Worm (Caenorhabditis elegans) whole organism, young adult: ENCODE results near the gene col-78.

Source experiments
- B0261.1 ChIP-seq: sonication (generic microtip); optimal IDR thresholded peaks from 2 replicates; lab custom pipeline; 2016; ENCODE audit warnings: mild to moderate bottlenecking, missing genetic modification characterization, moderate library complexity, missing compliant biosample characterization
- B0336.3 ChIP-seq: fragments of 200-800 bp; sonication (Bioruptor generic); IDR thresholded peaks from 2 replicates; pipeline ENCODE4 v1.3.6; 2022; ENCODE audit warnings: missing genetic modification characterization, missing compliant biosample characterization
- F57C9.4 ChIP-seq: sonication (generic microtip); optimal IDR thresholded peaks from 2 replicates; lab custom pipeline; 2017; ENCODE audit warnings: mild to moderate bottlenecking, missing genetic modification characterization, missing compliant biosample characterization
- Y53G8AR.9 ChIP-seq: fragments of 200-800 bp; sonication (Bioruptor generic); conservative IDR thresholded peaks from 2 replicates; pipeline ENCODE4 v1.3.6; 2022; ENCODE audit warnings: missing genetic modification reagents, missing genetic modification characterization, missing compliant biosample characterization
- Y95B8A.8 ChIP-seq: fragments of 200-800 bp; sonication (Bioruptor generic); IDR thresholded peaks from 2 replicates; pipeline ENCODE4 v1.3.6; 2022; ENCODE audit warnings: missing genetic modification reagents, missing genetic modification characterization, missing compliant biosample characterization
- ZK185.1 ChIP-seq: sonication (generic microtip); optimal IDR thresholded peaks from 2 replicates; lab custom pipeline; 2016; ENCODE audit warnings: mild to moderate bottlenecking, missing genetic modification characterization, missing compliant biosample characterization; ENCODE audit not compliant: poor library complexity, severe bottlenecking
- atf-7 ChIP-seq: sonication (generic microtip); optimal IDR thresholded peaks from 2 replicates; lab custom pipeline; 2017; ENCODE audit warnings: mild to moderate bottlenecking, missing genetic modification characterization, missing compliant biosample characterization
- attf-5 ChIP-seq: fragments of 200-800 bp; sonication (Bioruptor generic); optimal IDR thresholded peaks from 2 replicates; lab custom pipeline; 2018; ENCODE audit warnings: mild to moderate bottlenecking, missing genetic modification characterization, missing compliant biosample characterization
- cebp-1 ChIP-seq, 2 experiments: fragments of 200-800 bp in 1 of 2; sonication (Bioruptor generic) in 1 of 2; sonication (generic microtip) in 1 of 2; IDR thresholded peaks in 1 of 2; optimal IDR thresholded peaks in 1 of 2; 2 replicates each; pipeline versions ENCODE4 v1.3.6 to Lab custom; 2017 to 2022; ENCODE audit warnings: missing compliant biosample characterization in 2 of 2, missing genetic modification characterization in 2 of 2, mild to moderate bottlenecking in 1 of 2, missing genetic modification reagents in 1 of 2, moderate library complexity in 1 of 2
- cebp-2 ChIP-seq: fragments of 200-800 bp; sonication (Bioruptor generic); IDR thresholded peaks from 2 replicates; pipeline ENCODE4 v1.3.6; 2022; ENCODE audit warnings: missing genetic modification characterization, missing compliant biosample characterization
- ceh-58 ChIP-seq: fragments of 200-800 bp; sonication (Bioruptor generic); IDR thresholded peaks from 2 replicates; pipeline ENCODE4 v1.3.6; 2022; ENCODE audit warnings: missing genetic modification characterization, missing compliant biosample characterization
- ceh-91 ChIP-seq: fragments of 200-800 bp; sonication (Bioruptor generic); IDR thresholded peaks from 2 replicates; pipeline ENCODE4 v1.3.6; 2022; ENCODE audit warnings: missing genetic modification reagents, missing genetic modification characterization, missing compliant biosample characterization
- dox-1 ChIP-seq: fragments of 200-800 bp; sonication (Bioruptor generic); IDR thresholded peaks from 2 replicates; pipeline ENCODE4 v1.3.6; 2022; ENCODE audit warnings: missing genetic modification reagents, missing genetic modification characterization, missing compliant biosample characterization
- ekl-4 ChIP-seq: fragments of 200-800 bp; sonication (Bioruptor generic); IDR thresholded peaks from 2 replicates; pipeline ENCODE4 v1.3.6; 2022; ENCODE audit warnings: missing genetic modification reagents, missing genetic modification characterization, missing compliant biosample characterization
- fkh-3 ChIP-seq: sonication (generic microtip); optimal IDR thresholded peaks from 2 replicates; lab custom pipeline; 2016; ENCODE audit warnings: mild to moderate bottlenecking, missing genetic modification characterization, missing compliant biosample characterization
- hmg-1.2 ChIP-seq: fragments of 200-800 bp; sonication (Bioruptor generic); IDR thresholded peaks from 2 replicates; pipeline ENCODE4 v1.3.6; 2022; ENCODE audit warnings: missing genetic modification reagents, missing genetic modification characterization, missing compliant biosample characterization
- hmg-20 ChIP-seq: fragments of 200-800 bp; sonication (Bioruptor generic); IDR thresholded peaks from 2 replicates; pipeline ENCODE4 v1.3.6; 2022; ENCODE audit warnings: missing genetic modification reagents, missing genetic modification characterization, missing compliant biosample characterization
- let-607 ChIP-seq, 2 experiments: fragments of 200-800 bp in 1 of 2; sonication (Bioruptor generic) in 1 of 2; sonication (generic microtip) in 1 of 2; optimal IDR thresholded peaks; 2 replicates each; lab custom pipeline; 2016 to 2018; ENCODE audit warnings: mild to moderate bottlenecking in 2 of 2, missing compliant biosample characterization in 2 of 2, missing genetic modification characterization in 2 of 2, moderate library complexity in 2 of 2, missing genotype in 1 of 2
- lin-40 ChIP-seq: sonication (generic microtip); optimal IDR thresholded peaks from 2 replicates; lab custom pipeline; 2016; ENCODE audit warnings: missing genetic modification characterization, mild to moderate bottlenecking, missing compliant biosample characterization, missing genotype, missing genetic modification reagents
- madf-10 ChIP-seq: sonication (generic microtip); optimal IDR thresholded peaks from 2 replicates; lab custom pipeline; 2016; ENCODE audit warnings: mild to moderate bottlenecking, missing genetic modification characterization, missing compliant biosample characterization
- mcd-1 ChIP-seq: fragments of 200-800 bp; sonication (Bioruptor generic); IDR thresholded peaks from 2 replicates; pipeline ENCODE4 v1.3.6; 2022; ENCODE audit warnings: missing genetic modification reagents, missing genetic modification characterization, missing compliant biosample characterization
- nfyb-1 ChIP-seq: fragments of 200-800 bp; sonication (Bioruptor generic); IDR thresholded peaks from 2 replicates; pipeline ENCODE4 v1.3.6; 2022; ENCODE audit warnings: missing genetic modification reagents, missing genetic modification characterization, missing compliant biosample characterization
- nhr-80 ChIP-seq: sonication (generic microtip); optimal IDR thresholded peaks from 2 replicates; lab custom pipeline; 2016; ENCODE audit warnings: missing genetic modification characterization, missing compliant biosample characterization
- pha-4 ChIP-seq: fragments of 150-350 bp; sonication (generic microtip); optimal IDR thresholded peaks from 2 replicates; lab custom pipeline; 2014; ENCODE audit warnings: missing biosample characterization, missing genetic modification reagents, missing genetic modification characterization
- snpc-1.3 ChIP-seq: sonication (generic microtip); optimal IDR thresholded peaks from 2 replicates; lab custom pipeline; 2017; ENCODE audit warnings: missing genetic modification characterization, mild to moderate bottlenecking, missing compliant biosample characterization, antibody characterized with exemption, moderate library complexity, missing genotype, missing genetic modification reagents; ENCODE audit not compliant: insufficient read depth
- snpc-4 ChIP-seq, 5 experiments: fragments of 150-350 bp in 1 of 5; sonication (generic microtip) in 4 of 5; optimal IDR thresholded peaks; 2 replicates each; lab custom pipeline; 2014 to 2018; ENCODE audit warnings: missing genetic modification characterization in 5 of 5, missing biosample characterization in 3 of 5, antibody characterized with exemption in 2 of 5, mild to moderate bottlenecking in 2 of 5, missing compliant biosample characterization in 2 of 5, missing genotype in 2 of 5, moderate library complexity in 2 of 5, missing genetic modification reagents in 1 of 5
- somi-1 ChIP-seq: fragments of 200-800 bp; sonication (Bioruptor generic); optimal IDR thresholded peaks from 2 replicates; lab custom pipeline; 2018; ENCODE audit warnings: mild to moderate bottlenecking, missing genetic modification characterization, missing compliant biosample characterization
- tbp1 ChIP-seq: fragments of 200-800 bp; sonication (Bioruptor generic); optimal IDR thresholded peaks from 2 replicates; lab custom pipeline; 2018; ENCODE audit warnings: mild to moderate bottlenecking, missing genetic modification characterization, missing compliant biosample characterization
- unc-130 ChIP-seq: sonication (generic microtip); optimal IDR thresholded peaks from 2 replicates; lab custom pipeline; 2016; ENCODE audit warnings: missing genetic modification reagents, missing genetic modification characterization, missing compliant biosample characterization
- ztf-18 ChIP-seq: sonication (generic microtip); optimal IDR thresholded peaks from 2 replicates; lab custom pipeline; 2016; ENCODE audit warnings: missing genotype, mild to moderate bottlenecking, missing genetic modification characterization, missing compliant biosample characterization
- ztf-26 ChIP-seq: sonication (generic microtip); optimal IDR thresholded peaks from 2 replicates; lab custom pipeline; 2017; ENCODE audit warnings: missing genetic modification characterization, missing compliant biosample characterization

col-78 gene

DNA sequence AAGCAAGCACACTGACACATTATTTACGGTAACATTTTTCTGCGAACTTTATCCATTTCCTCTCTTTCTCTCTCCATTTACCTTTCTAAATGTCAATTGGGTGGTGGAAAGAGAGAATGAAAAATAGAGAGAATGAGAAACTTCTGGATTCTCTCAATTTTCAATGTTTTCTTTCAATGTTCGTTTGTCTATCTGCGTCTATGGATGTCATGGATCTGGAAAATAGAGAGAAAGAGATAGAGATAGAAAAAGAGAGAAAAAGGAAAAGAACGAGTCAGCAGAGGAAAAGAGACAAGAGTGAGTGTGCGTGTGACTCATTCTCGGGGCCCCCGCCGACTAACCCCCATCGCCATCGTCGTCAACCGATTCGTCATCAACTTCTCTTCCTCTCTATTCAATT lies 39.5 kb upstream of the col-78 start, which contains the start of gene jun-1 (continued):
- TF ChIP-seq ZK185.1 (tag; lab: Kevin White, UChicago) (peak; percentile 34), let-607 (tag; optimal IDR thresholded peaks at IDR 0.05; lab: Kevin White, UChicago) (no peak), somi-1 (peak; percentile 76), attf-5 (GFP tag; lab: Kevin White, UChicago) (peak; percentile 69), Y95B8A.8 (GFP tag; lab: Robert Waterston, UW) (no peak), tbp1 (GFP tag; lab: Kevin White, UChicago) (peak; percentile 21)

- TF ChIP-seq nfyb-1, result no peak
- no peak for TF ChIP-seq snpc-4 (GFP tag; optimal IDR thresholded peaks at IDR 0.05; lab: Kevin White, UChicago)
- TF ChIP-seq snpc-4 (tag; optimal IDR thresholded peaks at IDR 0.05; lab: Kevin White, UChicago), result no peak
- TF ChIP-seq ztf-18 (tag; lab: Kevin White, UChicago), result peak; percentile 43
- TF ChIP-seq hmg-1.2 (GFP tag; lab: Robert Waterston, UW), result peak; percentile 76
- peak; percentile 31 for TF ChIP-seq lin-40 (tag; lab: Kevin White, UChicago)
- peak; percentile 13 for TF ChIP-seq madf-10 (tag; lab: Kevin White, UChicago)
- TF ChIP-seq dox-1, result peak; percentile 81
- TF ChIP-seq Y53G8AR.9, result 0 out of 2 replicates have a peak, but pooled peaks have one; percentile 28
- TF ChIP-seq B0336.3 (GFP tag; lab: Robert Waterston, UW), result peak; percentile 38; the same call in 1 of the 2 replicates
- no peak for TF ChIP-seq B0261.1 (tag; lab: Kevin White, UChicago)
- no peak for TF ChIP-seq F57C9.4 (tag; lab: Kevin White, UChicago)
- TF ChIP-seq let-607 (tag; optimal IDR thresholded peaks at IDR 0.05; lab: Kevin White, UChicago), result peak; percentile 38 to 76
- no peak for TF ChIP-seq pha-4 (tag; lab: Kevin White, UChicago)
- TF ChIP-seq atf-7 (tag; lab: Kevin White, UChicago), result peak; percentile 42
- TF ChIP-seq ztf-26, result peak; percentile 11
- TF ChIP-seq cebp-2 (GFP tag; lab: Robert Waterston, UW), result no peak
- TF ChIP-seq fkh-3 (tag; lab: Kevin White, UChicago), result no peak
- no peak for TF ChIP-seq unc-130
- peak; percentile 85 for TF ChIP-seq nhr-80 (tag; lab: Kevin White, UChicago)
- TF ChIP-seq attf-5 (GFP tag; lab: Kevin White, UChicago), result peak; percentile 62
- no peak for TF ChIP-seq ceh-58 (GFP tag; lab: Robert Waterston, UW)
- no peak for TF ChIP-seq hmg-20 (GFP tag; lab: Robert Waterston, UW)
- TF ChIP-seq snpc-1.3, result no peak
- TF ChIP-seq mcd-1 (GFP tag; lab: Robert Waterston, UW), result peak; percentile 45
- TF ChIP-seq cebp-1 (GFP tag; IDR thresholded peaks at IDR 0.05; lab: Robert Waterston, UW), result no peak
- peak; percentile 71 for TF ChIP-seq cebp-1 (tag; optimal IDR thresholded peaks at IDR 0.05; lab: Kevin White, UChicago)
- peak; percentile 33 for TF ChIP-seq tbp1 (GFP tag; lab: Kevin White, UChicago)
Observed at ce11 chrII:9113759-9114158, 38.6 kb upstream of the col-78 start.

ce11 chrII:9114972-9115371 lies 37.4 kb upstream of the col-78 start:
- TF ChIP-seq hmg-20 (GFP tag; lab: Robert Waterston, UW) (no peak), cebp-1 (GFP tag; IDR thresholded peaks at IDR 0.05; lab: Robert Waterston, UW) (no peak), cebp-1 (tag; optimal IDR thresholded peaks at IDR 0.05; lab: Kevin White, UChicago) (peak; percentile 68)

DNA sequence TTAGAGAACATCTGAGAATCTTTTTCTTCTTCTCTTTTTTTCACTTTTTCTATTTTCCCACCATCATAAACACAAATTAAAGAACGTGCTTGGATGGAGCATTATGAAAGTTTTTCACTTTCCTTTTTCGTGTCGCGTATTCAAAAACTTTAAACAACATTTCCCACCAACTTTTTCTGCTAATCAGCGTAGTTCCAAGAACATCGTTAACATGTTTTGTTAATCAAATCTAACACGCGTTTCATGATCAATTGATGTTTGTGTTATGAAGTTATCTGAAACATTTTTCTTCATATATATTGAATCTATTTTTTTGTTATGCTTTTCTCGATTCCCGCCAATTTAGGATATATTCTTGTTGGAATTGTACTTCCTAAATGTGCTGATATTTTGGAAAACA lies 36.7 kb upstream of the col-78 start:
- TF ChIP-seq ekl-4 (GFP tag; lab: Robert Waterston, UW), result no peak
- TF ChIP-seq cebp-2 (GFP tag; lab: Robert Waterston, UW), result no peak
- no peak for TF ChIP-seq ceh-91 (GFP tag; lab: Robert Waterston, UW)
